Fruit fly (Drosophila melanogaster) whole organism, embryonic: Measurements from ENCODE around the gene Cipc.

Source experiments
- ATbp ChIP-seq: fragments of 200-800 bp; sonication (Bioruptor generic); optimal IDR thresholded peaks from 2 replicates; lab custom pipeline; 2017; ENCODE audit warnings: missing biosample characterization, mild to moderate bottlenecking, missing genetic modification characterization, missing genetic modification reagents
- Abd-B ChIP-seq: fragments of 200-800 bp; sonication (Bioruptor generic); optimal IDR thresholded peaks from 2 replicates; lab custom pipeline; 2018; ENCODE audit warnings: missing biosample characterization, mild to moderate bottlenecking, missing genetic modification characterization, moderate library complexity
- Atf3 ChIP-seq: fragments of 200-800 bp; sonication (Bioruptor generic); optimal IDR thresholded peaks from 3 replicates; lab custom pipeline; 2016; ENCODE audit warnings: missing biosample characterization, missing genetic modification characterization
- C15 ChIP-seq: fragments of 200-800 bp; sonication (Bioruptor generic); IDR thresholded peaks from 3 replicates; pipeline ENCODE4 v1.3.6; 2022; ENCODE audit warnings: missing biosample characterization, missing genetic modification characterization
- CG10147 ChIP-seq: fragments of 200-800 bp; sonication (Bioruptor generic); optimal IDR thresholded peaks from 2 replicates; lab custom pipeline; 2019; ENCODE audit warnings: missing biosample characterization, mild to moderate bottlenecking, missing genetic modification characterization, moderate library complexity
- CG12104 ChIP-seq: fragments of 200-800 bp; sonication (Bioruptor generic); optimal IDR thresholded peaks from 3 replicates; lab custom pipeline; 2016; ENCODE audit warnings: missing biosample characterization, missing genetic modification characterization
- CG12236 ChIP-seq: fragments of 200-800 bp; sonication (Bioruptor generic); optimal IDR thresholded peaks from 2 replicates; lab custom pipeline; 2016; ENCODE audit warnings: missing biosample characterization, missing genetic modification characterization
- CG13894 ChIP-seq: fragments of 200-800 bp; sonication (Bioruptor generic); optimal IDR thresholded peaks from 3 replicates; lab custom pipeline; 2018; ENCODE audit warnings: missing biosample characterization, mild to moderate bottlenecking, missing genetic modification characterization, moderate library complexity
- CG14050 ChIP-seq: fragments of 200-800 bp; sonication (Bioruptor generic); IDR thresholded peaks from 3 replicates; pipeline ENCODE4 v1.3.6; 2022; ENCODE audit warnings: missing biosample characterization, missing genetic modification characterization
- CG14710 ChIP-seq: fragments of 200-800 bp; sonication (Bioruptor generic); optimal IDR thresholded peaks from 3 replicates; lab custom pipeline; 2019; ENCODE audit warnings: missing biosample characterization, mild to moderate bottlenecking, missing genetic modification characterization, moderate library complexity
- CG16779 ChIP-seq: fragments of 200-800 bp; sonication (Bioruptor generic); IDR thresholded peaks from 2 replicates; pipeline ENCODE4 v1.3.6; 2022; ENCODE audit warnings: missing biosample characterization, missing genetic modification characterization
- CG18476 ChIP-seq: fragments of 200-800 bp; sonication (Bioruptor generic); optimal IDR thresholded peaks from 2 replicates; lab custom pipeline; 2016; ENCODE audit warnings: missing biosample characterization, mild to moderate bottlenecking, missing genetic modification characterization
- CG18619 ChIP-seq: fragments of 200-800 bp; sonication (Bioruptor generic); optimal IDR thresholded peaks from 3 replicates; lab custom pipeline; 2017; ENCODE audit warnings: missing biosample characterization, mild to moderate bottlenecking, missing genetic modification characterization
- CG31388 ChIP-seq: fragments of 200-800 bp; sonication (Bioruptor generic); optimal IDR thresholded peaks from 2 replicates; lab custom pipeline; 2016; ENCODE audit warnings: missing biosample characterization, missing genetic modification characterization
- CG3726 ChIP-seq: fragments of 200-800 bp; sonication (Bioruptor generic); IDR thresholded peaks from 3 replicates; pipeline ENCODE4, ENCODE4 v1.3.6; 2022; ENCODE audit warnings: missing biosample characterization, missing genetic modification characterization
- CG4820 ChIP-seq: fragments of 200-800 bp; sonication (Bioruptor generic); optimal IDR thresholded peaks from 3 replicates; lab custom pipeline; 2016; ENCODE audit warnings: missing biosample characterization, missing genetic modification characterization
- CG6272 ChIP-seq: fragments of 200-800 bp; sonication (Bioruptor generic); IDR thresholded peaks from 2 replicates; pipeline ENCODE4 v1.3.6; 2022; ENCODE audit warnings: missing biosample characterization, missing genetic modification characterization
- CG7745 ChIP-seq: fragments of 200-800 bp; sonication (Bioruptor generic); optimal IDR thresholded peaks from 2 replicates; lab custom pipeline; 2018; ENCODE audit warnings: missing biosample characterization, mild to moderate bottlenecking, missing genetic modification characterization, moderate library complexity
- CG7839 ChIP-seq: fragments of 200-800 bp; sonication (Bioruptor generic); optimal IDR thresholded peaks from 3 replicates; lab custom pipeline; 2018; ENCODE audit warnings: missing biosample characterization, mild to moderate bottlenecking, missing genetic modification characterization, moderate library complexity
- CG8290 ChIP-seq, 3 experiments: fragments of 200-800 bp; sonication (Bioruptor generic); optimal IDR thresholded peaks; 2 replicates each; lab custom pipeline; 2016 to 2019; ENCODE audit warnings: missing biosample characterization in 3 of 3, missing genetic modification characterization in 3 of 3, mild to moderate bottlenecking in 2 of 3, moderate library complexity in 1 of 3
- Ets97D ChIP-seq: fragments of 200-800 bp; sonication (Bioruptor generic); optimal IDR thresholded peaks from 3 replicates; lab custom pipeline; 2016; ENCODE audit warnings: missing biosample characterization, missing genetic modification characterization
- HLHmδ ChIP-seq: fragments of 200-800 bp; sonication (Bioruptor generic); optimal IDR thresholded peaks from 2 replicates; lab custom pipeline; 2018; ENCODE audit warnings: missing biosample characterization, mild to moderate bottlenecking, missing genetic modification characterization, moderate library complexity
- Hmx ChIP-seq: fragments of 200-800 bp; sonication (Bioruptor generic); optimal IDR thresholded peaks from 2 replicates; lab custom pipeline; 2016; ENCODE audit warnings: missing biosample characterization, missing genetic modification characterization
- Hr39 ChIP-seq: fragments of >200 bp; optimal IDR thresholded peaks from 2 replicates; lab custom pipeline; 2017
- Hr51 ChIP-seq, 2 experiments: fragments of 200-800 bp; sonication (Bioruptor generic); optimal IDR thresholded peaks; 2 replicates in 1 of 2; 3 replicates in 1 of 2; lab custom pipeline; 2016 to 2018; ENCODE audit warnings: missing biosample characterization in 2 of 2, missing genetic modification characterization in 2 of 2, mild to moderate bottlenecking in 1 of 2, moderate library complexity in 1 of 2
- Lpt ChIP-seq: fragments of >200 bp; optimal IDR thresholded peaks from 2 replicates; lab custom pipeline; 2018; ENCODE audit warnings: missing biosample characterization, missing genetic modification characterization
- Mad ChIP-seq: fragments of 200-800 bp; sonication (Bioruptor generic); optimal IDR thresholded peaks from 2 replicates; lab custom pipeline; 2016; ENCODE audit warnings: missing biosample characterization, missing genetic modification characterization
- NC2β ChIP-seq: fragments of 200-800 bp; sonication (Bioruptor generic); optimal IDR thresholded peaks from 2 replicates; lab custom pipeline; 2016; ENCODE audit warnings: missing biosample characterization, missing genetic modification characterization
- Sin3A ChIP-seq: fragments of >200 bp; optimal IDR thresholded peaks from 2 replicates; lab custom pipeline; 2018
- Sry-β ChIP-seq: fragments of 200-800 bp; sonication (Bioruptor generic); optimal IDR thresholded peaks from 2 replicates; lab custom pipeline; 2018; ENCODE audit warnings: missing biosample characterization, mild to moderate bottlenecking, missing genetic modification characterization, moderate library complexity
- al ChIP-seq: fragments of 200-800 bp; sonication (Bioruptor generic); IDR thresholded peaks from 2 replicates; pipeline ENCODE4 v1.3.6; 2022; ENCODE audit warnings: missing biosample characterization, missing genetic modification characterization
- ase ChIP-seq: fragments of 200-800 bp; sonication (Bioruptor generic); IDR thresholded peaks from 3 replicates; pipeline ENCODE4 v1.3.6; 2022; ENCODE audit warnings: missing biosample characterization, missing genetic modification characterization
- cad ChIP-seq: fragments of >200 bp; optimal IDR thresholded peaks from 2 replicates; lab custom pipeline; 2017; ENCODE audit warnings: missing biosample characterization, missing genetic modification characterization
- chm ChIP-seq: fragments of 200-800 bp; sonication (Bioruptor generic); IDR thresholded peaks from 2 replicates; pipeline ENCODE4 v1.3.6; 2022; ENCODE audit warnings: missing biosample characterization, missing genetic modification characterization
- chn ChIP-seq: fragments of 200-800 bp; sonication (Bioruptor generic); optimal IDR thresholded peaks from 2 replicates; lab custom pipeline; 2016; ENCODE audit warnings: missing biosample characterization, missing genetic modification characterization
- ci ChIP-seq: fragments of 200-800 bp; sonication (Bioruptor generic); IDR thresholded peaks from 3 replicates; pipeline ENCODE4 v1.3.6; 2022; ENCODE audit warnings: missing biosample characterization, missing genetic modification characterization
- gcm ChIP-seq: fragments of 200-800 bp; sonication (Bioruptor generic); optimal IDR thresholded peaks from 2 replicates; lab custom pipeline; 2019; ENCODE audit warnings: missing biosample characterization, mild to moderate bottlenecking, missing genetic modification characterization, moderate library complexity
- gcm2 ChIP-seq: fragments of 200-800 bp; sonication (Bioruptor generic); optimal IDR thresholded peaks from 2 replicates; lab custom pipeline; 2016; ENCODE audit warnings: missing biosample characterization, missing genetic modification characterization
- gfzf ChIP-seq: fragments of 200-800 bp; sonication (Bioruptor generic); optimal IDR thresholded peaks from 2 replicates; lab custom pipeline; 2016; ENCODE audit warnings: missing biosample characterization, mild to moderate bottlenecking, missing genetic modification characterization, moderate library complexity
- lab ChIP-seq: fragments of 200-800 bp; sonication (Bioruptor generic); optimal IDR thresholded peaks from 3 replicates; lab custom pipeline; 2017; ENCODE audit warnings: missing biosample characterization, missing genetic modification characterization, mild to moderate bottlenecking, moderate library complexity, missing genetic modification reagents
- lmd ChIP-seq: fragments of 200-800 bp; sonication (Bioruptor generic); IDR thresholded peaks from 2 replicates; pipeline ENCODE4 v1.3.6; 2022; ENCODE audit warnings: missing biosample characterization, missing genetic modification characterization
- luna ChIP-seq: fragments of 200-800 bp; sonication (Bioruptor generic); optimal IDR thresholded peaks from 2 replicates; lab custom pipeline; 2016; ENCODE audit warnings: missing biosample characterization, missing genetic modification characterization
- nerfin-1 ChIP-seq: fragments of 200-800 bp; sonication (Bioruptor generic); optimal IDR thresholded peaks from 3 replicates; lab custom pipeline; 2019; ENCODE audit warnings: missing biosample characterization, mild to moderate bottlenecking, missing genetic modification characterization, moderate library complexity
- oc ChIP-seq: fragments of 200-800 bp; sonication (Bioruptor generic); optimal IDR thresholded peaks from 2 replicates; lab custom pipeline; 2018; ENCODE audit warnings: missing biosample characterization, mild to moderate bottlenecking, missing genetic modification characterization, moderate library complexity
- so ChIP-seq: fragments of 200-800 bp; sonication (Bioruptor generic); IDR thresholded peaks from 3 replicates; pipeline ENCODE4 v1.3.6; 2022; ENCODE audit warnings: missing biosample characterization, missing genetic modification characterization
- stwl ChIP-seq: fragments of 200-800 bp; sonication (Bioruptor generic); optimal IDR thresholded peaks from 3 replicates; lab custom pipeline; 2018; ENCODE audit warnings: missing biosample characterization, mild to moderate bottlenecking, missing genetic modification characterization, moderate library complexity
- tio ChIP-seq: fragments of 200-800 bp; sonication (Bioruptor generic); optimal IDR thresholded peaks from 2 replicates; lab custom pipeline; 2017; ENCODE audit warnings: missing biosample characterization, missing genetic modification characterization, inconsistent platforms
- unc-4 ChIP-seq: fragments of 200-800 bp; sonication (Bioruptor generic); IDR thresholded peaks from 2 replicates; pipeline ENCODE4 v1.3.6; 2022; ENCODE audit warnings: missing biosample characterization, missing genetic modification characterization; ENCODE audit not compliant: partially characterized antibody
- vfl ChIP-seq: fragments of 200-800 bp; sonication (Bioruptor generic); optimal IDR thresholded peaks from 2 replicates; lab custom pipeline; 2016; ENCODE audit warnings: missing biosample characterization, missing genetic modification characterization
- yki ChIP-seq: fragments of >200 bp; optimal IDR thresholded peaks from 3 replicates; lab custom pipeline; 2018

Gene Cipc

DNA sequence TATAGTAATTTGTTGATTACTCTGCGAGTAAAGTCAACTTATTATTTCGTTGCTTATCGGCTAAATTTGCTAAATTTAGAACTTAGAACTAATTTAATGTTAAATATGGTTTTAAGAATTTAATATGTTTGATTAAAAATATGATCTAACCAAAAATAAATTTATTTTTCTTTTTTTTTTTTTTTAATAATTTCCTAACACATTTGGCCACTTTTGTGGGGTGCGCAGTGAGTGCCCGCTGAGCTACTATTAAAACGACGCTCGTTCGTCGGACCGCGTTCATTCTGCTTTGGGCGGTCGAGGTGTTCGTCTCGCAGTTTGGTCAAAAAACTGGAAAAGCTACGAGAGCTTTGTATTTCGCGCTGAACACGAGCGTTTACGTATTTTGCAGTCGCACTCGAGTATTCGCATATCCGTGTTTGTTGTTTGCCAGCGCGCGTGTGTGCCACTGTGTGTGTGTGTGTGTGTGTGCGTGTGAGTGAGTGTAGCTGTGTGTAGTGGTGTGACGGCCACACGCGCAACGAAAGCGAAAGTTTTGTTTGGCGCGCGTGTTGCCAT lies at the start of gene Cipc (continued):
- no peak for TF ChIP-seq CG12236 (GFP tag; lab: Kevin White, UChicago)
- peak; percentile 28 for TF ChIP-seq CG14710 (tag; lab: Kevin White, UChicago)
- TF ChIP-seq CG31388 (GFP tag; lab: Kevin White, UChicago) = no peak
- no peak; the same call in 1 of the 2 replicates for TF ChIP-seq chm (GFP tag; lab: Robert Waterston, UW)
- no peak for TF ChIP-seq Atf3 (GFP tag; lab: Kevin White, UChicago)
- peak; percentile 70; the same call in 1 of the 2 replicates for TF ChIP-seq CG16779
- peak; percentile 79 for TF ChIP-seq lmd (GFP tag; lab: Robert Waterston, UW)
- 0 out of 3 replicates have a peak, but pooled peaks have one; percentile 32 for TF ChIP-seq C15 (GFP tag; lab: Robert Waterston, UW)
- TF ChIP-seq Ets97D = peak; percentile 20
- TF ChIP-seq CG18619 (GFP tag; lab: Kevin White, UChicago) = peak; percentile 79
- no peak for TF ChIP-seq tio
- TF ChIP-seq HLHmδ (GFP tag; lab: Kevin White, UChicago) = no peak
- peak; percentile 64 for TF ChIP-seq gcm (GFP tag; lab: Kevin White, UChicago)
- no peak for TF ChIP-seq unc-4 (GFP tag; lab: Robert Waterston, UW)
- peak; percentile 59 for TF ChIP-seq CG4820 (GFP tag; lab: Kevin White, UChicago)
- no peak for TF ChIP-seq Lpt (GFP tag; lab: Kevin White, UChicago)
- no peak for TF ChIP-seq CG8290 (GFP tag; optimal IDR thresholded peaks at IDR 0.05; lab: Kevin White, UChicago)
- peak in 1 of 2 experiments; percentile 74 for TF ChIP-seq CG8290 (tag; optimal IDR thresholded peaks at IDR 0.05; lab: Kevin White, UChicago)
- TF ChIP-seq oc = peak; percentile 55
- peak; percentile 77; the same call in 2 of the 3 replicates for TF ChIP-seq ci (GFP tag; lab: Robert Waterston, UW)
- peak; percentile 54 for TF ChIP-seq Abd-B (GFP tag; lab: Kevin White, UChicago)
- TF ChIP-seq so (GFP tag; lab: Robert Waterston, UW) = peak; percentile 60; the same call in 1 of the 3 replicates
- peak; percentile 48 for TF ChIP-seq ATbp (GFP tag; lab: Kevin White, UChicago)
- no peak for TF ChIP-seq gfzf (GFP tag; lab: Kevin White, UChicago)
- TF ChIP-seq CG3726 (GFP tag; lab: Robert Waterston, UW) = peak; percentile 53; the same call in 1 of the 3 replicates
- no peak for TF ChIP-seq chn (GFP tag; lab: Kevin White, UChicago)
- TF ChIP-seq Hmx = no peak
- no peak for TF ChIP-seq cad
- no peak for TF ChIP-seq CG7745 (tag; lab: Kevin White, UChicago)
- TF ChIP-seq vfl (GFP tag; lab: Kevin White, UChicago) = no peak
- peak; percentile 50; the same call in 1 of the 3 replicates for TF ChIP-seq ase (GFP tag; lab: Robert Waterston, UW)
- TF ChIP-seq CG12104 (GFP tag; lab: Kevin White, UChicago) = peak; percentile 87
- TF ChIP-seq Hr51 (GFP tag; optimal IDR thresholded peaks at IDR 0.05; lab: Kevin White, UChicago) = peak; percentile 47 to 90
- peak; percentile 55 for TF ChIP-seq CG18476 (GFP tag; lab: Kevin White, UChicago)
- no peak for TF ChIP-seq luna (GFP tag; lab: Kevin White, UChicago)
- peak; percentile 56 for TF ChIP-seq nerfin-1 (tag; lab: Kevin White, UChicago)
- TF ChIP-seq CG7839 = peak; percentile 86
- TF ChIP-seq NC2β (GFP tag; lab: Kevin White, UChicago) = no peak
- TF ChIP-seq CG13894 = peak; percentile 90
- no peak for TF ChIP-seq Sin3A (lab: Kevin White, UChicago)
- TF ChIP-seq Mad (GFP tag; lab: Kevin White, UChicago) = no peak
- TF ChIP-seq stwl (tag; lab: Kevin White, UChicago) = no peak
- TF ChIP-seq yki (lab: Kevin White, UChicago) = no peak
- peak; percentile 88 for TF ChIP-seq lab (GFP tag; lab: Kevin White, UChicago)
- TF ChIP-seq Hr39 (lab: Kevin White, UChicago) = no peak
- TF ChIP-seq CG10147 (GFP tag; lab: Kevin White, UChicago) = peak; percentile 65
- peak; percentile 73 for TF ChIP-seq CG14050
- TF ChIP-seq Sry-β (GFP tag; lab: Kevin White, UChicago) = peak; percentile 42
- no peak for TF ChIP-seq gcm2 (GFP tag; lab: Kevin White, UChicago)
- peak; percentile 66 for TF ChIP-seq al (GFP tag; lab: Robert Waterston, UW)
- peak; percentile 45; the same call in 1 of the 2 replicates for TF ChIP-seq CG6272 (GFP tag; lab: Robert Waterston, UW)
